Worm (Caenorhabditis elegans) whole organism, dauer: ENCODE data around the gene chmp-7.

Source experiments
- unc-62 ChIP-seq: sonication (generic microtip); optimal IDR thresholded peaks from 2 replicates; lab custom pipeline; 2017; ENCODE audit warnings: missing biosample characterization, missing genetic modification reagents, missing genetic modification characterization

The chmp-7 gene

ce11 chrII:9038736-9039135 lies 16.0 kb upstream of the chmp-7 start:
- TF ChIP-seq unc-62 (GFP tag; lab: Kevin White, UChicago), result no peak

ce11 chrII:9041306-9041705 lies 13.5 kb upstream of the chmp-7 start, which contains the start of gene F37B12.3:
TSS of gene F37B12.3 (minus strand) at chrII:9041406.
- no peak for TF ChIP-seq unc-62 (GFP tag; lab: Kevin White, UChicago)

DNA sequence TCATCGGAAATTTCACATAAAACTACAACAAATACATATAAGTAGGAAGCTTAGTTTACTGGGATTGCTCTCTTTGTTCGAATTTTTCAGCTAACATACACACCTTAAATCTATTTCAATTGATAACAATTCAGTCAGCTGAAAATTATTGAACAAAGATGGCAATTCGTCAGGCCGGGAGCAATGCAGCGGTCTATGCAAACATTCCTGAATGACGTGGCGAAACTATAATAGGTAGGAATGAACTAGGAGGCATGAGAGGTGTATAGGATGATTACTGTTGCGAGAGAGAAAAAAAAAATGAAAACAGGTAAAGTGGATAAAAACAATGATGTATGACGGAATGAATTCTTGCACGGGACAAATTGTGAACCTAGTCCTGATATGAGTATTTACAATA lies 12.7 kb upstream of the chmp-7 start:
- TF ChIP-seq unc-62 (GFP tag; lab: Kevin White, UChicago), result no peak

ce11 chrII:9053564-9053963 lies 1.2 kb upstream of the chmp-7 start, which contains the start of gene T24B8.7:
TSS of gene T24B8.7 (minus strand) at chrII:9053664.
- TF ChIP-seq unc-62 (GFP tag; lab: Kevin White, UChicago), result no peak

ce11 chrII:9056215-9056819 lies 1.5 kb downstream of the chmp-7 start:
- TF ChIP-seq unc-62 (GFP tag; lab: Kevin White, UChicago), result no peak

- TF ChIP-seq unc-62 (GFP tag; lab: Kevin White, UChicago), result no peak
Measured at ce11 chrII:9057035-9057668, 2.4 kb downstream of the chmp-7 start, which contains the start of gene rpl-32. TSS of gene rpl-32 (minus strand) at chrII:9057085.

DNA sequence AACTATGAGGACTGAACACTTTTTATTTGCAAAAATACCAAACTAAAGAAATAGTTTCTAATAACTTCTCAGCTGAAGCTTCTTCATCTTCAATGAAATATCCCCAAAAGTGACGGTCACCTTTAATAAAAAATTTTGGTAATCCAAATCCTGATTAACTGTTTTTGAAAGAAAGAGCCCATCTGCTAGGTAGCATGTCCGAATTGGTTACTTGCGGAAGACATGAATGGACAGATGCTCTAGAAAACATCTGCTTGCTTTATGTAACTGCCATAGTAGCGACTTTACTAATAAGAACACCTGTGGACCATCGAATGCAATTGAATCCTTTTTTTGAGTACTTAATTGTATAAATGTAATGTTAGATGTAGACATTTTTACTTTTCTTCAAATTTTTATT lies 4.2 kb downstream of the chmp-7 start:
- no peak for TF ChIP-seq unc-62 (GFP tag; lab: Kevin White, UChicago)

DNA sequence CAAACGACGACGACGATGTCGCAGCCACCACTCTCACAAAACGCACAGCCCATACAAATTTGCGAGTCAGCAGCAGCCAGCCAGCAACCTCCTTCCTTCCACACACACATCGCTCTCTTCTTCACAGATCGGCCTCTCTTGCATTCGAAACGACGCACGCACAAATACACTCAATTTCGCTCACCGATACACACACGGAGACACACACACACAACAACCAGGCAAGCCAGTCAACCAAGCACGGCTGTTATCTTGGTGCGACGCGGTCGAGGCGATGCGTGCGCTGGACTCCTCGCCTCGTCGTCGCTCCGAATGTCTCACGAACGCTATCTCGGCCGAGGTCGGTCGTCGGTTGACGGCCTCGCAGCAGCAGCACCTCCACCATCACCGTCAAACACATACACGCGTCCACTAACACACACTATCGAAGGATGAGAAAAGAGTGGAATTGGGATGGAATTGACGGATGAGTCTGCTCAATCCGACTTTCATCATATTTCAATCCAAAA lies 5.6 kb downstream of the chmp-7 start:
- TF ChIP-seq unc-62 (GFP tag; lab: Kevin White, UChicago), result no peak

- no peak for TF ChIP-seq unc-62 (GFP tag; lab: Kevin White, UChicago)
Measured at ce11 chrII:9061099-9061498, 6.3 kb downstream of the chmp-7 start, which contains the start of gene T24B8.3. TSS of gene T24B8.3 (minus strand) at chrII:9061137.

DNA sequence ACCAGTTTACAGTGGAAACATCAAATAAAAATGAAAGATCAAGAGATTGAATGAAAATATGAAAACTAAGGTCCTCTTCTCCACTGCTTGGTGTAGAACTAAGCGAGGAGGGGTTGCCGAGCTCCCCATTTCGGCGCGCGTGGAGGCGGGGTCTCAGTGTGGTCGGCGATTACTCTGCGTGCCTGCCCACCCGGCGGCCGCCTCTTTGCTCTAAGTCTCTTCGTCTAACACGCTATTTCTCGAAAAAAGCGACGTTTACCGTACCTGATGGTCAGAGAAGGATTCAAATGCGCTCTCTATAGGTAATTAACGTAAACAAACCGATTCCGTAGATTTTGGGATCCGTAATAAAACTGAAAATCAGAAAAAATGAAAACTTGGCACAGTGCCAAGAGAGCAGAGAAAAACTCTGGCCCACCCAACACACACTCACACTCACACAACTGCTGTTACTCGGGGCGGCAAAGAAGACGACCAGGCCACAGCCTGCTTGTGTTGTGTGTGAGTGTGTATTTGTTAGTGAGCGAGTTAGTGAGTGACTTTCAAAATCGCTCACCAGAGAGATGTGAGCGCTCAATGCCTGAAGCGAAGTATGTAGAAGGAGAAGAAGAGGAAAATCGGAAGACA lies 6.9 kb downstream of the chmp-7 start:
- TF ChIP-seq unc-62 (GFP tag; lab: Kevin White, UChicago), result no peak

DNA sequence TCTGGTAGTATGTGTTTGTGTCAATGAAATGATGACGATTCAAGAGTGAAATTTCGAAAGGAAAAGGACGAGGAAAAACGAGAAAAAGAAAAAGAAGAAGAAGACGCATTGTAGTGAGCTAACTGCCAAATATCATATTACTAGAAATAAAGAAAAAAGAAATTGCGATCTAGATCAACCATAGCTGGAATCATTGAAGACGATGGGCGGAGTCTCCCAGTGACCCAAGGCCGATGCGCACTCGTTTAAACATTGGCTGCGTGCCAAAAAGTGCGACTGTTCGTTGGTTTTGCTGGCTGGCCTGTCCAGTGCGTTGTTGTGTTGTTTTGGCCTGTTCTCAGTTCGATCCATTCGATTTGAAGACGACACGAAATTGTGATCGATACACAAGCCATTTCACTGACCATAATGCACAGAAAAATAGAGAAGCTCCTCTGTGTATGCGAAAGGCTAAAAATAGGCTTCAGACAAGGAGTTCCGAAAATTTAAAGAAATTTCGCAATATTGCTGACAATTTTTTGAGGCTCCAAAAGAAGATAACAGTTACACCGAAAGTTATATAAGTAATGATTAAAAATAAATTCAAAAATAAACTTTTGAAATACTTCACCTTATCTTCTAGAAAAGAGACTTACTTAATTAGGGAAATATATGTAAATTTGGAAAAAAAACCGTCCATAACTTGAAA lies 7.6 kb downstream of the chmp-7 start:
- no peak for TF ChIP-seq unc-62 (GFP tag; lab: Kevin White, UChicago)

ce11 chrII:9063350-9063749 lies 8.6 kb downstream of the chmp-7 start:
- TF ChIP-seq unc-62 (GFP tag; lab: Kevin White, UChicago), result no peak

- TF ChIP-seq unc-62 (GFP tag; lab: Kevin White, UChicago), result no peak
Measured at ce11 chrII:9064437-9064836, 9.7 kb downstream of the chmp-7 start.

DNA sequence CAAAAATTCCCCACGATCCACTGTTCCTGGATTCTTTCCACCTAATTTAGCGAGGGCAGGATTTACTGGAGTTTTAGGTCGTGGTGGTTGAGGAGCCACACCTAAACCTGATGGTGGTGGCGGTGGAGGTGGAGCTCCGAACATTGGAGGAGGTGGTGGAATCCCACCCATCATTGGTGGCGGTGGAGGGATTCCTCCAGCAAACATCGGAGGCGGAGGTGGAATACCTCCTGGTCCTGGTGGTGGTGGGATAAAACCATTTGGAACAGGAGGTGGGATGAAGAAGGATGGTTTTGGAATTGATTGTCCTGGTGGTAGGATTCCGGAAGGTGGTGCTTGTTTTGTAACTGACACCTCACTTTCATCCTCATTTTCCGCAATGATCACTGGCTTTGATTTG lies 15.1 kb downstream of the chmp-7 start:
- no peak for TF ChIP-seq unc-62 (GFP tag; lab: Kevin White, UChicago)

ce11 chrII:9070740-9071139 lies 16.0 kb downstream of the chmp-7 start, which contains the start of gene T24B8.4:
TSS of gene T24B8.4 (minus strand) at chrII:9070840.
- no peak for TF ChIP-seq unc-62 (GFP tag; lab: Kevin White, UChicago)

DNA sequence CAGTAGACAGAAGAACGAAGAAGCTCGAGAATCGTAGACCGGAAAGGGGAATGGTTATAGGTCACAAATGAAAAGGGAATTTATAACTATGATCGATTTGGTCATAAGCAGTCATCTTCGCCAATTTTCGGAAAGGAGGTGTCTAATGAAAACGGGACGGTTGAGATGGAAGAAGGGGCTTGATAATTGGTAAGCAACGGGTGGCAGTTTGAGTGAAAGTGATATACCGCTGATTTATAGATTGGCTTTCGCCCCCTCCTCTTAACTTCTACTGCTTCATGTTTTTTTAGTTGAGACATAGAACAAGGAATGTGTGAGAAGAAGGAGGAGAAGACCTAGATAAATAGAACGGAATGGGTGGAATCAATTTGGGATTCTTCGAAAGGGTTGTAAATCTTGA lies 18.0 kb downstream of the chmp-7 start:
- no peak for TF ChIP-seq unc-62 (GFP tag; lab: Kevin White, UChicago)
